Worm (Caenorhabditis elegans): ENCODE measurements around the gene cthd-1.
A peak's percentile ranks its signal among the peaks of the same experiment; 100 is the strongest.

Gene cthd-1

ce11 chrV:9699216-9699615 is 21.1 kb downstream of the cthd-1 start:
- TF ChIP-seq dve-1 (tag; optimal IDR thresholded peaks at IDR 0.05; ENCODE audit: insufficient read depth) (peak; percentile 8), ztf-7 (tag; optimal IDR thresholded peaks at IDR 0.05) (no peak), egl-43 (GFP tag; IDR thresholded peaks at IDR 0.05) (no peak)

DNA sequence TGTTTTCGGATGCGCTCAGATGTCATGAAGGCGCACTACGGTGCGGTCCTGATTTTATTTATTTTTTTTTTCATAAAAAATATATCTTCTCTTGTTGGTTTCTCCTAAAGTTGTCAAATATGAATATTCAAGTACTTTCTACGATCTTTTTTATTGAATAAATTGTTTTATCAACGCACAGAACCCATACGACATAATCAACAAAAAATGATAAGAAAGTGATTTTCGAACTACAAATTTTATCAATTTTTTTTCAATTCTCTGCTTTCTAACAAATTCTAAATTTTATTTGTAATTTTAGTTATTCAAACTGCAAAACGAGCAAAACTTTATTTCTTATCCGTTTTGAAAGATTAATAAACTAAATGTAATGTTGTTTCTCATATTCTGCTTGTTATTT is 23.8 kb downstream of the cthd-1 start:
- TF ChIP-seq pqm-1 (tag; optimal IDR thresholded peaks at IDR 0.05) (peak; percentile 82), nhr-28 (tag; optimal IDR thresholded peaks at IDR 0.05) (peak; percentile 37), attf-4 (tag; optimal IDR thresholded peaks at IDR 0.05) (no peak), madf-9 (GFP tag; conservative IDR thresholded peaks at IDR 0.05) (no peak), daf-16 (GFP tag; optimal IDR thresholded peaks at IDR 0.05) (no peak), daf-16 (tag; optimal IDR thresholded peaks at IDR 0.05) (peak; percentile 67), mep-1 (tag; optimal IDR thresholded peaks at IDR 0.05) (no peak), tra-1 (GFP tag; IDR thresholded peaks at IDR 0.05) (no peak)

ce11 chrV:9702755-9703154 is 24.7 kb downstream of the cthd-1 start, which contains the start of gene xbx-6:
xbx-6 (plus strand) TSS chrV:9703055.
- TF ChIP-seq unc-62 (GFP tag; optimal IDR thresholded peaks at IDR 0.05 in 1 of 2) (peak in 1 of 2 experiments; percentile 34), unc-62 (tag; optimal IDR thresholded peaks at IDR 0.05) (no peak), dmd-8 (GFP tag; IDR thresholded peaks at IDR 0.05) (no peak)

ce11 chrV:9703549-9703948 is 25.5 kb downstream of the cthd-1 start:
- TF ChIP-seq attf-4 (tag; optimal IDR thresholded peaks at IDR 0.05) (no peak), ctbp-1 (GFP tag; IDR thresholded peaks at IDR 0.05) (no peak), Y105C5A.15 (GFP tag; IDR thresholded peaks at IDR 0.05) (no peak), ZK337.2 (GFP tag; IDR thresholded peaks at IDR 0.05) (no peak), lir-3 (tag; optimal IDR thresholded peaks at IDR 0.05) (no peak), dmd-6 (GFP tag; IDR thresholded peaks at IDR 0.05) (no peak), hlh-11 (tag; optimal IDR thresholded peaks at IDR 0.05) (no peak), nhr-10 (tag; optimal IDR thresholded peaks at IDR 0.05) (no peak), hlh-30 (tag; optimal IDR thresholded peaks at IDR 0.05; ENCODE audit: insufficient read depth) (no peak), snpc-1.2 (GFP tag; IDR thresholded peaks at IDR 0.05) (no peak), dmd-9 (GFP tag; IDR thresholded peaks at IDR 0.05) (no peak)

- TF ChIP-seq dve-1 (tag; optimal IDR thresholded peaks at IDR 0.05; ENCODE audit: insufficient read depth), result peak; percentile 11
- peak; percentile 42 to 53 for TF ChIP-seq mdl-1 (tag; optimal IDR thresholded peaks at IDR 0.05)
- TF ChIP-seq mep-1 (tag; optimal IDR thresholded peaks at IDR 0.05), result peak; percentile 66
- peak in 1 of 2 experiments; percentile 63 for TF ChIP-seq unc-62 (GFP tag; optimal IDR thresholded peaks at IDR 0.05 in 1 of 2)
- TF ChIP-seq unc-62 (tag; optimal IDR thresholded peaks at IDR 0.05), result no peak
- TF ChIP-seq nhr-77 (tag; optimal IDR thresholded peaks at IDR 0.05), result no peak
- TF ChIP-seq pqm-1 (tag; optimal IDR thresholded peaks at IDR 0.05), result no peak
- TF ChIP-seq nhr-28 (tag; optimal IDR thresholded peaks at IDR 0.05), result peak; percentile 44
- no peak for TF ChIP-seq lin-29 (GFP tag; IDR thresholded peaks at IDR 0.05)
- TF ChIP-seq rbr-2 (tag; optimal IDR thresholded peaks at IDR 0.05), result peak; percentile 27
- TF ChIP-seq madf-9 (GFP tag; conservative IDR thresholded peaks at IDR 0.05), result no peak
- TF ChIP-seq R02D3.7 (tag; optimal IDR thresholded peaks at IDR 0.05), result no peak
- TF ChIP-seq ceh-62 (tag; optimal IDR thresholded peaks at IDR 0.05), result no peak
- no peak for TF ChIP-seq Y48G9A.11 (GFP tag; IDR thresholded peaks at IDR 0.05)
- 0 out of 2 replicates have a peak, but pooled peaks have one; percentile 56 for TF ChIP-seq hmg-1.1 (GFP tag; IDR thresholded peaks at IDR 0.05)
- peak; percentile 43 for TF ChIP-seq ceh-28 (tag; optimal IDR thresholded peaks at IDR 0.05)
- peak; percentile 7 for TF ChIP-seq mxl-3 (GFP tag; optimal IDR thresholded peaks at IDR 0.05)
- no peak for TF ChIP-seq ztf-11 (tag; optimal IDR thresholded peaks at IDR 0.05)
- no peak for TF ChIP-seq tag-97 (GFP tag; IDR thresholded peaks at IDR 0.05)
- peak; percentile 12 for TF ChIP-seq nhr-6 (tag; optimal IDR thresholded peaks at IDR 0.05)
- TF ChIP-seq fkh-10 (GFP tag; optimal IDR thresholded peaks at IDR 0.05), result peak; percentile 8
- no peak for TF ChIP-seq duxl-1 (tag; optimal IDR thresholded peaks at IDR 0.05; ENCODE audit: poor library complexity)
- TF ChIP-seq hlh-30 (tag; optimal IDR thresholded peaks at IDR 0.05; ENCODE audit: insufficient read depth), result peak; percentile 85
- peak; percentile 26 for TF ChIP-seq aha-1 (tag)
Measured at ce11 chrV:9704399-9704798, 26.3 kb downstream of the cthd-1 start.

Data from whole organism, L4 larva.